Worm (Caenorhabditis elegans) whole organism, late embryonic: ENCODE results near the gene acer-1.

Experiments
- C08G9.2 ChIP-seq: sonication (generic microtip); optimal IDR thresholded peaks from 2 replicates; lab custom pipeline; 2016; ENCODE audit warnings: mild to moderate bottlenecking, missing genetic modification characterization, moderate library complexity, missing compliant biosample characterization
- C38D4.7 ChIP-seq: fragments of 200-800 bp; sonication (Bioruptor generic); optimal IDR thresholded peaks from 2 replicates; lab custom pipeline; 2018; ENCODE audit warnings: mild to moderate bottlenecking, missing genetic modification characterization, moderate library complexity, missing compliant biosample characterization
- F13H6.1 ChIP-seq: sonication (generic microtip); optimal IDR thresholded peaks from 2 replicates; lab custom pipeline; 2016; ENCODE audit warnings: missing genetic modification characterization, missing compliant biosample characterization
- T23F11.4 ChIP-seq: fragments of 200-800 bp; sonication (Bioruptor generic); optimal IDR thresholded peaks from 2 replicates; lab custom pipeline; 2018; ENCODE audit warnings: mild to moderate bottlenecking, missing genetic modification characterization, missing compliant biosample characterization
- Y22D7AL.16 ChIP-seq: sonication (generic microtip); optimal IDR thresholded peaks from 2 replicates; lab custom pipeline; 2016; ENCODE audit warnings: missing genetic modification characterization, missing compliant biosample characterization
- ahr-1 ChIP-seq: sonication (generic microtip); optimal IDR thresholded peaks from 2 replicates; lab custom pipeline; 2016; ENCODE audit warnings: missing genetic modification characterization, missing compliant biosample characterization
- ama-1 ChIP-seq: fragments of 150-350 bp; optimal IDR thresholded peaks from 2 replicates; lab custom pipeline; 2014
- ceh-14 ChIP-seq: sonication (generic microtip); optimal IDR thresholded peaks from 2 replicates; lab custom pipeline; 2016; ENCODE audit warnings: missing genotype, missing genetic modification characterization, missing compliant biosample characterization
- ceh-2 ChIP-seq: sonication (generic microtip); optimal IDR thresholded peaks from 2 replicates; lab custom pipeline; 2016; ENCODE audit warnings: missing genotype, missing genetic modification characterization, missing compliant biosample characterization
- ceh-45 ChIP-seq: fragments of 200-800 bp; sonication (Bioruptor generic); IDR thresholded peaks from 2 replicates; pipeline ENCODE4 v1.3.6; 2022; ENCODE audit warnings: missing genetic modification reagents, missing genetic modification characterization, missing compliant biosample characterization
- ceh-48 ChIP-seq: sonication (generic microtip); optimal IDR thresholded peaks from 2 replicates; lab custom pipeline; 2016; ENCODE audit warnings: missing genetic modification characterization, inconsistent platforms, missing compliant biosample characterization
- ceh-6 ChIP-seq: fragments of 200-800 bp; sonication (Bioruptor generic); optimal IDR thresholded peaks from 2 replicates; lab custom pipeline; 2018; ENCODE audit warnings: mild to moderate bottlenecking, missing genetic modification characterization, missing compliant biosample characterization
- dve-1 ChIP-seq: sonication (generic microtip); optimal IDR thresholded peaks from 2 replicates; lab custom pipeline; 2017; ENCODE audit warnings: antibody characterized with exemption, mild to moderate bottlenecking, missing genetic modification characterization, missing compliant biosample characterization
- elt-2 ChIP-seq: sonication (generic microtip); optimal IDR thresholded peaks from 2 replicates; lab custom pipeline; 2016; ENCODE audit warnings: missing genetic modification reagents, missing genetic modification characterization, missing compliant biosample characterization
- elt-4 ChIP-seq: sonication (generic microtip); optimal IDR thresholded peaks from 2 replicates; lab custom pipeline; 2016; ENCODE audit warnings: missing genetic modification characterization, missing compliant biosample characterization
- ets-4 ChIP-seq: sonication (generic microtip); optimal IDR thresholded peaks from 2 replicates; lab custom pipeline; 2016; ENCODE audit warnings: missing genetic modification characterization, missing compliant biosample characterization
- eyg-1 ChIP-seq: sonication (generic microtip); optimal IDR thresholded peaks from 2 replicates; lab custom pipeline; 2016; ENCODE audit warnings: missing genotype, missing genetic modification characterization, missing compliant biosample characterization
- fax-1 ChIP-seq: sonication (generic microtip); optimal IDR thresholded peaks from 2 replicates; lab custom pipeline; 2016; ENCODE audit warnings: missing genotype, missing genetic modification characterization, missing compliant biosample characterization
- fkh-10 ChIP-seq: fragments of 150-350 bp; optimal IDR thresholded peaks from 2 replicates; lab custom pipeline; 2014; ENCODE audit warnings: missing biosample characterization, missing genetic modification reagents, missing genetic modification characterization
- fkh-6 ChIP-seq: sonication (generic microtip); optimal IDR thresholded peaks from 2 replicates; lab custom pipeline; 2016; ENCODE audit warnings: missing genetic modification characterization, missing compliant biosample characterization
- gmeb-2 ChIP-seq: sonication (generic microtip); optimal IDR thresholded peaks from 2 replicates; lab custom pipeline; 2016; ENCODE audit warnings: missing genetic modification characterization, inconsistent platforms, missing compliant biosample characterization
- hlh-8 ChIP-seq: sonication (generic microtip); optimal IDR thresholded peaks from 2 replicates; lab custom pipeline; 2016; ENCODE audit warnings: missing genotype, missing genetic modification characterization, missing compliant biosample characterization
- madf-2 ChIP-seq: sonication (generic microtip); optimal IDR thresholded peaks from 2 replicates; lab custom pipeline; 2017; ENCODE audit warnings: missing genetic modification characterization, missing compliant biosample characterization
- nfya-1 ChIP-seq: sonication (generic microtip); optimal IDR thresholded peaks from 2 replicates; lab custom pipeline; 2017; ENCODE audit warnings: missing genetic modification characterization, mild to moderate bottlenecking, missing compliant biosample characterization, antibody characterized with exemption, moderate library complexity
- nhr-11 ChIP-seq: fragments of 150-350 bp; optimal IDR thresholded peaks from 2 replicates; lab custom pipeline; 2014; ENCODE audit warnings: missing biosample characterization, missing genetic modification characterization
- odd-2 ChIP-seq: sonication (generic microtip); optimal IDR thresholded peaks from 2 replicates; lab custom pipeline; 2017; ENCODE audit warnings: antibody characterized with exemption, mild to moderate bottlenecking, missing genetic modification characterization, missing compliant biosample characterization
- pat-9 ChIP-seq: fragments of 200-800 bp; sonication (Bioruptor generic); optimal IDR thresholded peaks from 2 replicates; lab custom pipeline; 2018; ENCODE audit warnings: mild to moderate bottlenecking, missing genetic modification characterization, moderate library complexity, missing compliant biosample characterization
- pax-1 ChIP-seq: fragments of 150-350 bp; optimal IDR thresholded peaks from 2 replicates; lab custom pipeline; 2014; ENCODE audit warnings: missing biosample characterization, missing genetic modification characterization
- pha-2 ChIP-seq: sonication (generic microtip); optimal IDR thresholded peaks from 2 replicates; lab custom pipeline; 2017; ENCODE audit warnings: mild to moderate bottlenecking, missing genetic modification characterization, missing compliant biosample characterization
- pha-4 ChIP-seq: fragments of 150-350 bp; optimal IDR thresholded peaks from 2 replicates; lab custom pipeline; 2018; ENCODE audit warnings: missing biosample characterization, missing genetic modification reagents, missing genetic modification characterization
- pqm-1 ChIP-seq: sonication (generic microtip); optimal IDR thresholded peaks from 2 replicates; lab custom pipeline; 2016; ENCODE audit warnings: missing genetic modification characterization, missing compliant biosample characterization
- ref-2 ChIP-seq: sonication (generic microtip); optimal IDR thresholded peaks from 2 replicates; lab custom pipeline; 2016; ENCODE audit warnings: missing genetic modification characterization, missing compliant biosample characterization
- sox-2 ChIP-seq: fragments of 200-800 bp; sonication (Bioruptor generic); IDR thresholded peaks from 2 replicates; pipeline ENCODE4 v1.3.6; 2022; ENCODE audit warnings: missing genetic modification reagents, missing genetic modification characterization, missing compliant biosample characterization
- sox-4 ChIP-seq: sonication (generic microtip); optimal IDR thresholded peaks from 2 replicates; lab custom pipeline; 2017; ENCODE audit warnings: mild to moderate bottlenecking, missing genetic modification characterization, inconsistent platforms, missing compliant biosample characterization
- syd-9 ChIP-seq: sonication (generic microtip); optimal IDR thresholded peaks from 2 replicates; lab custom pipeline; 2016; ENCODE audit warnings: mild to moderate bottlenecking, missing genetic modification characterization, moderate library complexity, missing compliant biosample characterization
- tbx-2 ChIP-seq: sonication (generic microtip); optimal IDR thresholded peaks from 2 replicates; lab custom pipeline; 2016; ENCODE audit warnings: missing genetic modification characterization, missing compliant biosample characterization
- ttx-3 ChIP-seq: sonication (generic microtip); optimal IDR thresholded peaks from 2 replicates; lab custom pipeline; 2016; ENCODE audit warnings: missing genetic modification reagents, missing genetic modification characterization, missing compliant biosample characterization
- unc-42 ChIP-seq: sonication (generic microtip); optimal IDR thresholded peaks from 2 replicates; lab custom pipeline; 2016; ENCODE audit warnings: missing genotype, missing genetic modification characterization, missing compliant biosample characterization
- unc-55 ChIP-seq: sonication (generic microtip); optimal IDR thresholded peaks from 2 replicates; lab custom pipeline; 2017; ENCODE audit warnings: missing biosample characterization, missing genetic modification reagents, missing genetic modification characterization

acer-1 gene

ce11 chrII:6847917-6848379, 42.3 kb downstream of the acer-1 start, which contains the start of gene tbc-6:
Gene tbc-6, plus strand, starts transcription at chrII:6848124.
- no peak for TF ChIP-seq elt-4 (tag; lab: Kevin White, UChicago)
- TF ChIP-seq syd-9 (tag; lab: Kevin White, UChicago), result no peak
- TF ChIP-seq pha-4 (tag; lab: Kevin White, UChicago), result no peak
- TF ChIP-seq unc-42 (tag; lab: Kevin White, UChicago), result peak; percentile 40
- TF ChIP-seq odd-2, result peak; percentile 5
- peak; percentile 8 for TF ChIP-seq unc-55 (GFP tag; lab: Kevin White, UChicago)
- TF ChIP-seq ama-1, result peak; percentile 78
- TF ChIP-seq sox-2 (GFP tag; lab: Robert Waterston, UW), result no peak
- peak; percentile 2 for TF ChIP-seq nfya-1 (tag; lab: Kevin White, UChicago)
- TF ChIP-seq, all 69 proteins: peak for 5

DNA sequence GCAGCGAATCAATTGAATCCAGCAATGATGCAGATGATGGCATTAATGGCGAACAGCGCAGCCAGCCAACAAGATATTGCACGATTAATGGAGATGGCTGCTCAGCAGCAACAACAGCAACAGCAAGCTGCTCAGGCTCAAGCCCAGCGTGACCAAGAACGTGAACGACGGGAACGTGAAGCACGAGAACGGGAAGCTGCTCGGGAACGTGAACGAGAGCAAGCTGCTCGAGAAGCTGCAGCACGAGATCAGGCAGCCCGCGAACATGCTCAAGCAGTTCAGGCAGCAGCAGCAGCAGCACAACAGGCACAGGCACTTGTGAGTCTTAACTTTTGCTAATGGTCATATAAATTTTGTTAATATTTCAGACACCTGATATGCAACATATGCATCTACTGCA, 43.5 kb downstream of the acer-1 start:
- TF ChIP-seq pha-4 (tag; lab: Kevin White, UChicago) (no peak), F13H6.1 (tag; lab: Kevin White, UChicago) (no peak), C38D4.7 (GFP tag; lab: Kevin White, UChicago) (no peak), ref-2 (tag; lab: Kevin White, UChicago) (peak; percentile 15), pha-2 (tag; lab: Kevin White, UChicago) (no peak), fkh-6 (tag; lab: Kevin White, UChicago) (no peak), unc-42 (tag; lab: Kevin White, UChicago) (peak; percentile 5), fax-1 (no peak), ceh-14 (tag; lab: Kevin White, UChicago) (no peak), T23F11.4 (GFP tag; lab: Kevin White, UChicago) (no peak), ceh-45 (no peak), ahr-1 (tag; lab: Kevin White, UChicago) (no peak), nhr-11 (tag; lab: Kevin White, UChicago) (no peak), sox-4 (tag; lab: Kevin White, UChicago) (no peak), hlh-8 (no peak), ceh-2 (tag; lab: Kevin White, UChicago) (no peak), ceh-6 (GFP tag; lab: Kevin White, UChicago) (peak; percentile 50), Y22D7AL.16 (tag; lab: Kevin White, UChicago) (no peak), unc-55 (GFP tag; lab: Kevin White, UChicago) (no peak), pqm-1 (tag; lab: Kevin White, UChicago) (no peak), fkh-10 (GFP tag; lab: Kevin White, UChicago) (no peak), ttx-3 (tag; lab: Kevin White, UChicago) (no peak), tbx-2 (peak; percentile 29), eyg-1 (tag; lab: Kevin White, UChicago) (no peak)

DNA sequence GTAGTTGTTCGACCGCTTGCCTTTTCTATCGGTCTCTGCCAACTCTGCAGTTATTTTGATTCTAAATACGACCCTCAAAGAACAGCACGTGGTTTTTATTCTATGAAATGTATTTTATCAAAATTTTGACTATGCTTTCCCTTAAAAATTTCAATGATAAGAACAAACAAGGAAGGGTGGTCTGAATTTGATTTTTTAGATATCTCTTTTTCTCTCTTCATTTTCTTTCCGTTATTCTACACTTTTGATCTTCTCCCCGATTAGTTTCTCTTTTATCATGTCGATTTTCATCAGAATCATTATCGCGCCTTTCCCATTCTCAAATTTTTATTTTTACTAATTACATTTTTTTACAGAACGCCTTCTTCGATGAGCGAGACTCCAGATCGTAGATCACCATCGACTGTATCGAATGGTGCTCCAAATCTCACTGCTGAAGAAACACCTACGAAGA, 45.2 kb downstream of the acer-1 start:
- TF ChIP-seq ets-4, result no peak
- no peak for TF ChIP-seq ref-2 (tag; lab: Kevin White, UChicago)
- TF ChIP-seq pat-9 (tag; lab: Kevin White, UChicago), result no peak
- no peak for TF ChIP-seq fkh-10 (GFP tag; lab: Kevin White, UChicago)
- no peak for TF ChIP-seq elt-4 (tag; lab: Kevin White, UChicago)
- TF ChIP-seq pha-4 (tag; lab: Kevin White, UChicago), result no peak
- no peak for TF ChIP-seq nfya-1 (tag; lab: Kevin White, UChicago)
- no peak for TF ChIP-seq ceh-48 (tag; lab: Kevin White, UChicago)
- no peak for TF ChIP-seq madf-2 (tag; lab: Kevin White, UChicago)
- TF ChIP-seq dve-1, result no peak
- TF ChIP-seq ttx-3 (tag; lab: Kevin White, UChicago), result no peak
- no peak for TF ChIP-seq pax-1
- no peak for TF ChIP-seq F13H6.1 (tag; lab: Kevin White, UChicago)
- TF ChIP-seq unc-55 (GFP tag; lab: Kevin White, UChicago), result no peak
- TF ChIP-seq C08G9.2 (tag; lab: Kevin White, UChicago), result no peak
- no peak for TF ChIP-seq gmeb-2
- TF ChIP-seq ceh-14 (tag; lab: Kevin White, UChicago), result no peak
- TF ChIP-seq elt-2 (tag; lab: Kevin White, UChicago), result no peak
